Worm (Caenorhabditis elegans) whole organism, late embryonic: Measurements from ENCODE around the gene C55C3.73.

Experiments
- ama-1 ChIP-seq: fragments of 150-350 bp; optimal IDR thresholded peaks from 2 replicates; lab custom pipeline; 2014
- nhr-11 ChIP-seq: fragments of 150-350 bp; optimal IDR thresholded peaks from 2 replicates; lab custom pipeline; 2014; ENCODE audit warnings: missing biosample characterization, missing genetic modification characterization
- sox-2 ChIP-seq: fragments of 200-800 bp; sonication (Bioruptor generic); IDR thresholded peaks from 2 replicates; pipeline ENCODE4 v1.3.6; 2022; ENCODE audit warnings: missing genetic modification reagents, missing genetic modification characterization, missing compliant biosample characterization
- tbx-7 ChIP-seq: sonication (generic microtip); optimal IDR thresholded peaks from 2 replicates; lab custom pipeline; 2016; ENCODE audit warnings: missing genotype, missing genetic modification characterization, missing compliant biosample characterization

- no peak for TF ChIP-seq nhr-11 (tag; lab: Kevin White, UChicago)
- no peak for TF ChIP-seq ama-1
- no peak for TF ChIP-seq tbx-7
- TF ChIP-seq sox-2 (GFP tag; lab: Robert Waterston, UW) = no peak
These were observed 36.1 kb downstream of the C55C3.73 start for ce11 chrIV:5667191-5667590.
